Worm (Caenorhabditis elegans) whole organism, late embryonic: ENCODE data around the gene ZK632.14.

Source experiments
- C08G9.2 ChIP-seq: sonication (generic microtip); optimal IDR thresholded peaks from 2 replicates; lab custom pipeline; 2016; ENCODE audit warnings: mild to moderate bottlenecking, missing genetic modification characterization, moderate library complexity, missing compliant biosample characterization
- C38D4.7 ChIP-seq: fragments of 200-800 bp; sonication (Bioruptor generic); optimal IDR thresholded peaks from 2 replicates; lab custom pipeline; 2018; ENCODE audit warnings: mild to moderate bottlenecking, missing genetic modification characterization, moderate library complexity, missing compliant biosample characterization
- K02D7.2 ChIP-seq: sonication (generic microtip); optimal IDR thresholded peaks from 2 replicates; lab custom pipeline; 2017; ENCODE audit warnings: mild to moderate bottlenecking, missing genetic modification characterization, missing compliant biosample characterization
- K09A11.1 ChIP-seq: sonication (generic microtip); optimal IDR thresholded peaks from 2 replicates; lab custom pipeline; 2017; ENCODE audit warnings: antibody characterized with exemption, mild to moderate bottlenecking, missing genetic modification characterization, missing compliant biosample characterization; ENCODE audit not compliant: insufficient read depth
- T23F11.4 ChIP-seq: fragments of 200-800 bp; sonication (Bioruptor generic); optimal IDR thresholded peaks from 2 replicates; lab custom pipeline; 2018; ENCODE audit warnings: mild to moderate bottlenecking, missing genetic modification characterization, missing compliant biosample characterization
- ahr-1 ChIP-seq: sonication (generic microtip); optimal IDR thresholded peaks from 2 replicates; lab custom pipeline; 2016; ENCODE audit warnings: missing genetic modification characterization, missing compliant biosample characterization
- ama-1 ChIP-seq: fragments of 150-350 bp; optimal IDR thresholded peaks from 2 replicates; lab custom pipeline; 2014
- ceh-14 ChIP-seq: sonication (generic microtip); optimal IDR thresholded peaks from 2 replicates; lab custom pipeline; 2016; ENCODE audit warnings: missing genotype, missing genetic modification characterization, missing compliant biosample characterization
- ceh-2 ChIP-seq: sonication (generic microtip); optimal IDR thresholded peaks from 2 replicates; lab custom pipeline; 2016; ENCODE audit warnings: missing genotype, missing genetic modification characterization, missing compliant biosample characterization
- ceh-31 ChIP-seq: sonication (generic microtip); optimal IDR thresholded peaks from 2 replicates; lab custom pipeline; 2016; ENCODE audit warnings: missing genetic modification characterization, missing compliant biosample characterization
- ceh-45 ChIP-seq: fragments of 200-800 bp; sonication (Bioruptor generic); IDR thresholded peaks from 2 replicates; pipeline ENCODE4 v1.3.6; 2022; ENCODE audit warnings: missing genetic modification reagents, missing genetic modification characterization, missing compliant biosample characterization
- ceh-6 ChIP-seq: fragments of 200-800 bp; sonication (Bioruptor generic); optimal IDR thresholded peaks from 2 replicates; lab custom pipeline; 2018; ENCODE audit warnings: mild to moderate bottlenecking, missing genetic modification characterization, missing compliant biosample characterization
- ceh-9 ChIP-seq: sonication (generic microtip); optimal IDR thresholded peaks from 2 replicates; lab custom pipeline; 2016; ENCODE audit warnings: mild to moderate bottlenecking, missing genetic modification characterization, inconsistent platforms, missing compliant biosample characterization
- che-1 ChIP-seq: sonication (generic microtip); optimal IDR thresholded peaks from 2 replicates; lab custom pipeline; 2016; ENCODE audit warnings: mild to moderate bottlenecking, missing genetic modification characterization, missing compliant biosample characterization
- dmd-4 ChIP-seq: sonication (generic microtip); optimal IDR thresholded peaks from 2 replicates; lab custom pipeline; 2016; ENCODE audit warnings: borderline replicate concordance, missing genetic modification characterization, missing compliant biosample characterization
- elt-4 ChIP-seq: sonication (generic microtip); optimal IDR thresholded peaks from 2 replicates; lab custom pipeline; 2016; ENCODE audit warnings: missing genetic modification characterization, missing compliant biosample characterization
- ets-4 ChIP-seq: sonication (generic microtip); optimal IDR thresholded peaks from 2 replicates; lab custom pipeline; 2016; ENCODE audit warnings: missing genetic modification characterization, missing compliant biosample characterization
- fkh-10 ChIP-seq: fragments of 150-350 bp; optimal IDR thresholded peaks from 2 replicates; lab custom pipeline; 2014; ENCODE audit warnings: missing biosample characterization, missing genetic modification reagents, missing genetic modification characterization
- fkh-6 ChIP-seq: sonication (generic microtip); optimal IDR thresholded peaks from 2 replicates; lab custom pipeline; 2016; ENCODE audit warnings: missing genetic modification characterization, missing compliant biosample characterization
- hlh-13 ChIP-seq: fragments of 200-800 bp; sonication (Bioruptor generic); optimal IDR thresholded peaks from 2 replicates; lab custom pipeline; 2018; ENCODE audit warnings: mild to moderate bottlenecking, missing genetic modification characterization, missing compliant biosample characterization
- hlh-30 ChIP-seq: sonication (generic microtip); optimal IDR thresholded peaks from 2 replicates; lab custom pipeline; 2017; ENCODE audit warnings: antibody characterized with exemption, missing genetic modification characterization, missing compliant biosample characterization; ENCODE audit not compliant: insufficient read depth
- hlh-6 ChIP-seq: sonication (generic microtip); optimal IDR thresholded peaks from 2 replicates; lab custom pipeline; 2016; ENCODE audit warnings: missing genotype, missing genetic modification characterization, missing compliant biosample characterization
- mec-3 ChIP-seq: sonication (generic microtip); optimal IDR thresholded peaks from 2 replicates; lab custom pipeline; 2016; ENCODE audit warnings: borderline replicate concordance, missing genetic modification characterization, missing compliant biosample characterization
- nfya-1 ChIP-seq: sonication (generic microtip); optimal IDR thresholded peaks from 2 replicates; lab custom pipeline; 2017; ENCODE audit warnings: missing genetic modification characterization, mild to moderate bottlenecking, missing compliant biosample characterization, antibody characterized with exemption, moderate library complexity
- nhr-232 ChIP-seq: sonication (generic microtip); optimal IDR thresholded peaks from 2 replicates; lab custom pipeline; 2016; ENCODE audit warnings: missing genetic modification characterization, missing compliant biosample characterization
- odd-2 ChIP-seq: sonication (generic microtip); optimal IDR thresholded peaks from 2 replicates; lab custom pipeline; 2017; ENCODE audit warnings: antibody characterized with exemption, mild to moderate bottlenecking, missing genetic modification characterization, missing compliant biosample characterization
- pha-2 ChIP-seq: sonication (generic microtip); optimal IDR thresholded peaks from 2 replicates; lab custom pipeline; 2017; ENCODE audit warnings: mild to moderate bottlenecking, missing genetic modification characterization, missing compliant biosample characterization
- pros-1 ChIP-seq: fragments of 150-350 bp; optimal IDR thresholded peaks from 2 replicates; lab custom pipeline; 2014; ENCODE audit warnings: missing biosample characterization, missing genetic modification reagents, missing genetic modification characterization
- ref-2 ChIP-seq: sonication (generic microtip); optimal IDR thresholded peaks from 2 replicates; lab custom pipeline; 2016; ENCODE audit warnings: missing genetic modification characterization, missing compliant biosample characterization
- rnt-1 ChIP-seq: sonication (generic microtip); optimal IDR thresholded peaks from 2 replicates; lab custom pipeline; 2016; ENCODE audit warnings: missing genetic modification characterization, missing compliant biosample characterization
- sox-2 ChIP-seq: fragments of 200-800 bp; sonication (Bioruptor generic); IDR thresholded peaks from 2 replicates; pipeline ENCODE4 v1.3.6; 2022; ENCODE audit warnings: missing genetic modification reagents, missing genetic modification characterization, missing compliant biosample characterization
- tbx-2 ChIP-seq: sonication (generic microtip); optimal IDR thresholded peaks from 2 replicates; lab custom pipeline; 2016; ENCODE audit warnings: missing genetic modification characterization, missing compliant biosample characterization
- tbx-7 ChIP-seq: sonication (generic microtip); optimal IDR thresholded peaks from 2 replicates; lab custom pipeline; 2016; ENCODE audit warnings: missing genotype, missing genetic modification characterization, missing compliant biosample characterization
- unc-55 ChIP-seq: sonication (generic microtip); optimal IDR thresholded peaks from 2 replicates; lab custom pipeline; 2017; ENCODE audit warnings: missing biosample characterization, missing genetic modification reagents, missing genetic modification characterization

ZK632.14 gene

DNA sequence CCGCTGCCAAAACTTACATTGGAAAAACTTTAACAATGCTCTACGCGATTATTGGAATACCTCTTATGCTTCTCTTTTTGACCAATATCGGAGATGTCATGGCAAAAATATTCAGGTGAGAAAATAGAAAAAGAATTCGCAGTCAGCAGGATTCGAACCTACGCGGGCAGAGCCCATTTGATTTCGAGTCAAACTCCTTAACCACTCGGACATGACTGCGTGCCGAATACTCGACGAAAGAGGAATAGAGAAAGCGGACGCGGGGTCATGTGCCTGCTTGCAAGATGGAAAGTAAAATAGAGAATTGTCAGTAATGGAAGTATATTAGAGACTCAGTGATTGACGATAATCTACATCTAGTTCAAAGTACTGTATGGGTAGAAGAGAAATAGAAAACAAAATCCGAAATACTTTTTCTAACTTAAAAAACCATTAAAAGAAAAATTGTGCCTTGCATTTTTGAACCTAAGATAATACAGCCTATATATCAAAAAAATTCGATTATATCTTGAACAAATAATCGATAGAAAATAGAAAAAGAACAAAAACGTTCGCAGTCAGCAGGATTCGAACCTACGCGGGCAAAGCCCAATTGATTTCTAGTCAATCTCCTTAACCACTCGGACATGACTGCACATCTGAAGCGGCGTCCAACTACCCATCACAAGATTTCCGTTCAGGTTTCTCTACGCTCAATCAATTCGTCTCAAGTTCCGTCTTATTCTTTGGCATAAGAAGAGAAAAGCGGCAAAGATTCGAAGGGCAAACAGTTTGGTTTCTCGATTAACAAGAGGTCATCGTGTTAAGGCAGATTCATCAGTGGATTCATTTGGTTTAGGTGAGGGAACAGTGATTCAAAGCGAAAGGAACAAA, 48.5 kb downstream of the ZK632.14 start (continued):
- TF ChIP-seq ceh-2 (tag; lab: Kevin White, UChicago) = peak; percentile 65
- peak; percentile 88 for TF ChIP-seq che-1
- peak; percentile 63 for TF ChIP-seq odd-2
- peak; percentile 80 for TF ChIP-seq T23F11.4
- peak; percentile 85 for TF ChIP-seq nhr-232
- peak; percentile 68 for TF ChIP-seq hlh-13
- peak; percentile 74 for TF ChIP-seq tbx-2 (tag; lab: Kevin White, UChicago)
- peak; percentile 86 for TF ChIP-seq pha-2
- TF ChIP-seq elt-4 (tag; lab: Kevin White, UChicago) = no peak
- peak; percentile 47 for TF ChIP-seq rnt-1 (tag; lab: Kevin White, UChicago)
- TF ChIP-seq ceh-31 (tag; lab: Kevin White, UChicago) = peak; percentile 73
- no peak for TF ChIP-seq ama-1
- peak; percentile 66 for TF ChIP-seq K02D7.2 (tag; lab: Kevin White, UChicago)
- TF ChIP-seq ref-2 (tag; lab: Kevin White, UChicago) = peak; percentile 80
- TF ChIP-seq pros-1 = no peak
- peak; percentile 80 for TF ChIP-seq dmd-4 (tag; lab: Kevin White, UChicago)
- TF ChIP-seq tbx-7 = no peak
- TF ChIP-seq ceh-6 (GFP tag; lab: Kevin White, UChicago) = peak; percentile 82
- peak; percentile 76 for TF ChIP-seq fkh-6 (tag; lab: Kevin White, UChicago)
- peak; percentile 58 for TF ChIP-seq nfya-1
- TF ChIP-seq mec-3 (tag; lab: Kevin White, UChicago) = no peak
- peak; percentile 68 for TF ChIP-seq K09A11.1
- TF ChIP-seq ceh-45 (GFP tag; lab: Robert Waterston, UW) = peak; percentile 75
- peak; percentile 63 for TF ChIP-seq C08G9.2
- peak; percentile 77 for TF ChIP-seq sox-2 (GFP tag; lab: Robert Waterston, UW)
- peak; percentile 80 for TF ChIP-seq hlh-6
- peak; percentile 86 for TF ChIP-seq ceh-14 (tag; lab: Kevin White, UChicago)
- no peak for TF ChIP-seq unc-55 (GFP tag; lab: Kevin White, UChicago)
- TF ChIP-seq fkh-10 (GFP tag; lab: Kevin White, UChicago) = no peak
- TF ChIP-seq ahr-1 = peak; percentile 52
- peak; percentile 74 for TF ChIP-seq hlh-30 (tag; lab: Kevin White, UChicago)
- no peak for TF ChIP-seq ets-4 (tag; lab: Kevin White, UChicago)
- TF ChIP-seq ceh-9 (tag; lab: Kevin White, UChicago) = peak; percentile 70
- TF ChIP-seq, all 69 proteins: peak for 55

DNA sequence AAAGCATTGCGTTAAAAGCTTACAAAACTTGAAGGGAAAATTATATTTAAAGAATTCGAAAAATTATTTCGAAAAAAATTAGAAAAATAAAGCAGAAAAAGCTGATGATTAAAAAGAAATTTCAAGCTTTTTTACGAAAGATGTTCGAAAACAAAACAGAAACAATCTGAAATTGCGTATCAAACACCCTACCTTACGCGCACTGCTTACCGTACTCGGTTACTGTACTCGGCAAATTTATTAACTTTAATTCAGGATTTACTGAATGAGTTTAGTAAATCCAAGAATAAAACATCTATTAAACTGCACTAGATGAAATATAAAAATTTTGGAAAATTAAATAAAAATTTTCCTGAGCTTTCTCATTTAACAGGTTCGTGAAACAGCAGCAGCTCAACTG, 49.2 kb downstream of the ZK632.14 start:
- TF ChIP-seq C38D4.7 (GFP tag; lab: Kevin White, UChicago) = no peak
- TF ChIP-seq, all 69 proteins: peak for 0
